Fruit fly (Drosophila melanogaster) whole organism, pupa: ENCODE measurements around the gene AOX4.

Experiments
- CG15710 ChIP-seq: fragments of 200-800 bp; sonication (Bioruptor generic); optimal IDR thresholded peaks from 2 replicates; lab custom pipeline; 2018; ENCODE audit warnings: missing biosample characterization, mild to moderate bottlenecking, missing genetic modification characterization, moderate library complexity
- CG17806 ChIP-seq: fragments of 200-800 bp; sonication (Bioruptor generic); optimal IDR thresholded peaks from 2 replicates; lab custom pipeline; 2018; ENCODE audit warnings: missing biosample characterization, mild to moderate bottlenecking, missing genetic modification characterization, moderate library complexity
- CG4496 ChIP-seq: fragments of 200-800 bp; sonication (Bioruptor generic); IDR thresholded peaks from 3 replicates; pipeline ENCODE4 v1.3.6; 2022; ENCODE audit warnings: missing biosample characterization, missing genetic modification characterization
- CG8159 ChIP-seq: fragments of 200-800 bp; sonication (Bioruptor generic); optimal IDR thresholded peaks from 3 replicates; lab custom pipeline; 2018; ENCODE audit warnings: missing biosample characterization, mild to moderate bottlenecking, missing genetic modification characterization, moderate library complexity
- CG8301 ChIP-seq: fragments of 200-800 bp; sonication (Bioruptor generic); optimal IDR thresholded peaks from 2 replicates; lab custom pipeline; 2018; ENCODE audit warnings: missing biosample characterization, mild to moderate bottlenecking, missing genetic modification characterization
- Ets98B ChIP-seq: fragments of 200-800 bp; sonication (Bioruptor generic); IDR thresholded peaks from 2 replicates; pipeline ENCODE4 v1.3.6; 2022; ENCODE audit warnings: missing biosample characterization, missing genetic modification characterization
- Snoo ChIP-seq: fragments of 200-800 bp; sonication (Bioruptor generic); optimal IDR thresholded peaks from 3 replicates; lab custom pipeline; 2017; ENCODE audit warnings: missing biosample characterization, mild to moderate bottlenecking, missing genetic modification characterization, inconsistent platforms
- fd96Ca ChIP-seq: fragments of 200-800 bp; sonication (Bioruptor generic); IDR thresholded peaks from 3 replicates; pipeline ENCODE4 v1.3.6; 2022; ENCODE audit warnings: missing biosample characterization, missing genetic modification characterization

- no peak for TF ChIP-seq CG8159
- no peak for TF ChIP-seq CG4496 (GFP tag; lab: Robert Waterston, UW)
- no peak for TF ChIP-seq fd96Ca
- TF ChIP-seq Ets98B, result no peak
- no peak for TF ChIP-seq CG8301 (tag; lab: Kevin White, UChicago)
- TF ChIP-seq CG15710 (tag; lab: Kevin White, UChicago), result no peak
- TF ChIP-seq CG17806 (tag; lab: Kevin White, UChicago), result no peak
- no peak for TF ChIP-seq Snoo
These were observed 39.4 kb downstream of the AOX4 start for dm6 chr3R:15513208-15513607.
